Worm (Caenorhabditis elegans) whole organism, young adult: Measurements from ENCODE around the gene spp-10.

Experiments used
- C06A6.2 ChIP-seq: fragments of 200-800 bp; sonication (Bioruptor generic); conservative IDR thresholded peaks from 2 replicates; pipeline ENCODE4 v1.3.6; 2022; ENCODE audit warnings: missing genetic modification characterization, missing compliant biosample characterization
- D2030.7 ChIP-seq: fragments of 200-800 bp; sonication (Bioruptor generic); IDR thresholded peaks from 2 replicates; pipeline ENCODE4 v1.3.6; 2022; ENCODE audit warnings: missing genetic modification reagents, missing genetic modification characterization, missing compliant biosample characterization
- F10E7.11 ChIP-seq: sonication (generic microtip); optimal IDR thresholded peaks from 2 replicates; lab custom pipeline; 2017; ENCODE audit warnings: mild to moderate bottlenecking, missing genetic modification characterization, moderate library complexity, missing compliant biosample characterization
- F22D6.2 ChIP-seq: sonication (generic microtip); optimal IDR thresholded peaks from 2 replicates; lab custom pipeline; 2016; ENCODE audit warnings: mild to moderate bottlenecking, missing genetic modification characterization, missing compliant biosample characterization
- F23B12.7 ChIP-seq: sonication (generic microtip); optimal IDR thresholded peaks from 2 replicates; lab custom pipeline; 2017; ENCODE audit warnings: missing genetic modification characterization, mild to moderate bottlenecking, missing compliant biosample characterization, antibody characterized with exemption, moderate library complexity; ENCODE audit not compliant: insufficient read depth
- F37B4.10 ChIP-seq: fragments of 200-800 bp; sonication (Bioruptor generic); IDR thresholded peaks from 2 replicates; pipeline ENCODE4 v1.3.6; 2022; ENCODE audit warnings: missing genetic modification characterization, missing compliant biosample characterization
- F52B5.7 ChIP-seq: sonication (generic microtip); optimal IDR thresholded peaks from 2 replicates; lab custom pipeline; 2016; ENCODE audit warnings: mild to moderate bottlenecking, missing genetic modification characterization, missing compliant biosample characterization
- F57A8.1 ChIP-seq: fragments of 200-800 bp; sonication (Bioruptor generic); optimal IDR thresholded peaks from 2 replicates; lab custom pipeline; 2018; ENCODE audit warnings: mild to moderate bottlenecking, missing genetic modification characterization, moderate library complexity, missing compliant biosample characterization
- F57C9.4 ChIP-seq: sonication (generic microtip); optimal IDR thresholded peaks from 2 replicates; lab custom pipeline; 2017; ENCODE audit warnings: mild to moderate bottlenecking, missing genetic modification characterization, missing compliant biosample characterization
- T07F8.4 ChIP-seq: sonication (generic microtip); optimal IDR thresholded peaks from 2 replicates; lab custom pipeline; 2016; ENCODE audit warnings: mild to moderate bottlenecking, missing genetic modification characterization, moderate library complexity, missing compliant biosample characterization
- T26A5.8 ChIP-seq: sonication (generic microtip); optimal IDR thresholded peaks from 2 replicates; lab custom pipeline; 2016; ENCODE audit warnings: missing genetic modification characterization, missing compliant biosample characterization
- Y67H2A.10 ChIP-seq: fragments of 200-800 bp; sonication (Bioruptor generic); conservative IDR thresholded peaks from 2 replicates; pipeline ENCODE4 v1.3.6; 2022; ENCODE audit warnings: missing genetic modification reagents, missing genetic modification characterization, missing compliant biosample characterization
- ZK185.1 ChIP-seq: sonication (generic microtip); optimal IDR thresholded peaks from 2 replicates; lab custom pipeline; 2016; ENCODE audit warnings: mild to moderate bottlenecking, missing genetic modification characterization, missing compliant biosample characterization; ENCODE audit not compliant: poor library complexity, severe bottlenecking
- akir-1 ChIP-seq: fragments of 200-800 bp; sonication (Bioruptor generic); optimal IDR thresholded peaks from 2 replicates; lab custom pipeline; 2018; ENCODE audit warnings: mild to moderate bottlenecking, missing genetic modification characterization, moderate library complexity, missing compliant biosample characterization
- ama-1 ChIP-seq, 3 experiments: fragments of 150-350 bp in 1 of 3; sonication (generic microtip) in 2 of 3; optimal IDR thresholded peaks; 2 replicates each; lab custom pipeline; 2014 to 2018; ENCODE audit warnings: missing biosample characterization in 2 of 3, missing genetic modification characterization in 2 of 3, missing genetic modification reagents in 2 of 3
- attf-5 ChIP-seq: fragments of 200-800 bp; sonication (Bioruptor generic); optimal IDR thresholded peaks from 2 replicates; lab custom pipeline; 2018; ENCODE audit warnings: mild to moderate bottlenecking, missing genetic modification characterization, missing compliant biosample characterization
- bed-1 ChIP-seq: fragments of 200-800 bp; sonication (Bioruptor generic); IDR thresholded peaks from 2 replicates; pipeline ENCODE4 v1.3.6; 2022; ENCODE audit warnings: missing genetic modification reagents, missing genetic modification characterization, missing compliant biosample characterization
- bed-2 ChIP-seq: fragments of 200-800 bp; sonication (Bioruptor generic); IDR thresholded peaks from 2 replicates; pipeline ENCODE4 v1.3.6; 2022; ENCODE audit warnings: missing genetic modification reagents, missing genetic modification characterization, missing compliant biosample characterization
- cebp-1 ChIP-seq, 2 experiments: fragments of 200-800 bp in 1 of 2; sonication (Bioruptor generic) in 1 of 2; sonication (generic microtip) in 1 of 2; IDR thresholded peaks in 1 of 2; optimal IDR thresholded peaks in 1 of 2; 2 replicates each; pipeline versions ENCODE4 v1.3.6 to Lab custom; 2017 to 2022; ENCODE audit warnings: missing compliant biosample characterization in 2 of 2, missing genetic modification characterization in 2 of 2, mild to moderate bottlenecking in 1 of 2, missing genetic modification reagents in 1 of 2, moderate library complexity in 1 of 2
- ceh-100 ChIP-seq: fragments of 200-800 bp; sonication (Bioruptor generic); IDR thresholded peaks from 2 replicates; pipeline ENCODE4 v1.3.6; 2022; ENCODE audit warnings: missing genetic modification reagents, missing genetic modification characterization, missing compliant biosample characterization
- ceh-27 ChIP-seq: fragments of 200-800 bp; sonication (Bioruptor generic); optimal IDR thresholded peaks from 2 replicates; lab custom pipeline; 2018; ENCODE audit warnings: mild to moderate bottlenecking, missing genetic modification characterization, moderate library complexity, missing compliant biosample characterization
- ceh-40 ChIP-seq: fragments of 200-800 bp; sonication (Bioruptor generic); IDR thresholded peaks from 2 replicates; pipeline ENCODE4 v1.3.6; 2022; ENCODE audit warnings: missing genetic modification characterization, missing compliant biosample characterization
- ceh-91 ChIP-seq: fragments of 200-800 bp; sonication (Bioruptor generic); IDR thresholded peaks from 2 replicates; pipeline ENCODE4 v1.3.6; 2022; ENCODE audit warnings: missing genetic modification reagents, missing genetic modification characterization, missing compliant biosample characterization
- dpff-1 ChIP-seq: sonication (generic microtip); optimal IDR thresholded peaks from 2 replicates; lab custom pipeline; 2017; ENCODE audit warnings: mild to moderate bottlenecking, missing genetic modification characterization, missing compliant biosample characterization
- efl-1 ChIP-seq: fragments of 150-350 bp; optimal IDR thresholded peaks from 2 replicates; lab custom pipeline; 2014; ENCODE audit warnings: missing biosample characterization, missing genetic modification reagents, missing genetic modification characterization
- ets-4 ChIP-seq: fragments of 200-800 bp; sonication (Bioruptor generic); optimal IDR thresholded peaks from 2 replicates; lab custom pipeline; 2018; ENCODE audit warnings: mild to moderate bottlenecking, missing genetic modification characterization, missing compliant biosample characterization
- gei-17 ChIP-seq: fragments of 200-800 bp; sonication (Bioruptor generic); optimal IDR thresholded peaks from 2 replicates; lab custom pipeline; 2018; ENCODE audit warnings: mild to moderate bottlenecking, missing genetic modification characterization, missing compliant biosample characterization
- hlh-26 ChIP-seq: fragments of 200-800 bp; sonication (Bioruptor generic); conservative IDR thresholded peaks from 2 replicates; pipeline ENCODE4 v1.3.6; 2022; ENCODE audit warnings: missing genetic modification reagents, missing genetic modification characterization, missing compliant biosample characterization
- hsf-1 ChIP-seq: fragments of 200-800 bp; sonication (Bioruptor generic); IDR thresholded peaks from 2 replicates; pipeline ENCODE4 v1.3.6; 2022; ENCODE audit warnings: missing genetic modification reagents, missing genetic modification characterization, missing compliant biosample characterization
- let-526 ChIP-seq: fragments of 200-800 bp; sonication (Bioruptor generic); IDR thresholded peaks from 2 replicates; pipeline ENCODE4 v1.3.6; 2022; ENCODE audit warnings: missing genetic modification reagents, missing genetic modification characterization, missing compliant biosample characterization
- let-607 ChIP-seq, 2 experiments: fragments of 200-800 bp in 1 of 2; sonication (Bioruptor generic) in 1 of 2; sonication (generic microtip) in 1 of 2; optimal IDR thresholded peaks; 2 replicates each; lab custom pipeline; 2016 to 2018; ENCODE audit warnings: mild to moderate bottlenecking in 2 of 2, missing compliant biosample characterization in 2 of 2, missing genetic modification characterization in 2 of 2, moderate library complexity in 2 of 2, missing genotype in 1 of 2
- lin-40 ChIP-seq: sonication (generic microtip); optimal IDR thresholded peaks from 2 replicates; lab custom pipeline; 2016; ENCODE audit warnings: missing genetic modification characterization, mild to moderate bottlenecking, missing compliant biosample characterization, missing genotype, missing genetic modification reagents
- lin-54 ChIP-seq: fragments of 200-800 bp; sonication (Bioruptor generic); optimal IDR thresholded peaks from 2 replicates; lab custom pipeline; 2018; ENCODE audit warnings: mild to moderate bottlenecking, missing genetic modification characterization, missing compliant biosample characterization
- lir-1 ChIP-seq: fragments of 200-800 bp; sonication (Bioruptor generic); conservative IDR thresholded peaks from 2 replicates; pipeline ENCODE4 v1.3.6; 2022; ENCODE audit warnings: missing genetic modification reagents, missing genetic modification characterization, missing compliant biosample characterization
- nfya-2 ChIP-seq: fragments of 200-800 bp; sonication (Bioruptor generic); IDR thresholded peaks from 2 replicates; pipeline ENCODE4 v1.3.6; 2022; ENCODE audit warnings: missing genetic modification reagents, missing genetic modification characterization, missing compliant biosample characterization
- nhr-27 ChIP-seq: fragments of 200-800 bp; sonication (Bioruptor generic); optimal IDR thresholded peaks from 2 replicates; lab custom pipeline; 2018; ENCODE audit warnings: mild to moderate bottlenecking, missing genetic modification characterization, moderate library complexity, missing compliant biosample characterization
- pha-4 ChIP-seq: fragments of 150-350 bp; sonication (generic microtip); optimal IDR thresholded peaks from 2 replicates; lab custom pipeline; 2014; ENCODE audit warnings: missing biosample characterization, missing genetic modification reagents, missing genetic modification characterization
- repo-1 ChIP-seq: sonication (generic microtip); optimal IDR thresholded peaks from 2 replicates; lab custom pipeline; 2017; ENCODE audit warnings: mild to moderate bottlenecking, missing genetic modification characterization, missing compliant biosample characterization
- sdz-38 ChIP-seq: sonication (generic microtip); optimal IDR thresholded peaks from 2 replicates; lab custom pipeline; 2016; ENCODE audit warnings: missing genotype, missing genetic modification characterization, missing compliant biosample characterization
- snpc-4 ChIP-seq, 5 experiments: fragments of 150-350 bp in 1 of 5; sonication (generic microtip) in 4 of 5; optimal IDR thresholded peaks; 2 replicates each; lab custom pipeline; 2014 to 2018; ENCODE audit warnings: missing genetic modification characterization in 5 of 5, missing biosample characterization in 3 of 5, antibody characterized with exemption in 2 of 5, mild to moderate bottlenecking in 2 of 5, missing compliant biosample characterization in 2 of 5, missing genotype in 2 of 5, moderate library complexity in 2 of 5, missing genetic modification reagents in 1 of 5
- sptf-2 ChIP-seq: fragments of 200-800 bp; sonication (Bioruptor generic); optimal IDR thresholded peaks from 2 replicates; lab custom pipeline; 2018; ENCODE audit warnings: mild to moderate bottlenecking, missing genetic modification characterization, missing compliant biosample characterization
- tbx-9 ChIP-seq: sonication (generic microtip); optimal IDR thresholded peaks from 2 replicates; lab custom pipeline; 2016; ENCODE audit warnings: borderline replicate concordance, missing genetic modification characterization, inconsistent platforms, missing compliant biosample characterization
- tlf-1 ChIP-seq: fragments of 200-800 bp; sonication (Bioruptor generic); optimal IDR thresholded peaks from 2 replicates; lab custom pipeline; 2018; ENCODE audit warnings: mild to moderate bottlenecking, missing genetic modification characterization, missing compliant biosample characterization
- ztf-18 ChIP-seq: sonication (generic microtip); optimal IDR thresholded peaks from 2 replicates; lab custom pipeline; 2016; ENCODE audit warnings: missing genotype, mild to moderate bottlenecking, missing genetic modification characterization, missing compliant biosample characterization

spp-10 gene

DNA sequence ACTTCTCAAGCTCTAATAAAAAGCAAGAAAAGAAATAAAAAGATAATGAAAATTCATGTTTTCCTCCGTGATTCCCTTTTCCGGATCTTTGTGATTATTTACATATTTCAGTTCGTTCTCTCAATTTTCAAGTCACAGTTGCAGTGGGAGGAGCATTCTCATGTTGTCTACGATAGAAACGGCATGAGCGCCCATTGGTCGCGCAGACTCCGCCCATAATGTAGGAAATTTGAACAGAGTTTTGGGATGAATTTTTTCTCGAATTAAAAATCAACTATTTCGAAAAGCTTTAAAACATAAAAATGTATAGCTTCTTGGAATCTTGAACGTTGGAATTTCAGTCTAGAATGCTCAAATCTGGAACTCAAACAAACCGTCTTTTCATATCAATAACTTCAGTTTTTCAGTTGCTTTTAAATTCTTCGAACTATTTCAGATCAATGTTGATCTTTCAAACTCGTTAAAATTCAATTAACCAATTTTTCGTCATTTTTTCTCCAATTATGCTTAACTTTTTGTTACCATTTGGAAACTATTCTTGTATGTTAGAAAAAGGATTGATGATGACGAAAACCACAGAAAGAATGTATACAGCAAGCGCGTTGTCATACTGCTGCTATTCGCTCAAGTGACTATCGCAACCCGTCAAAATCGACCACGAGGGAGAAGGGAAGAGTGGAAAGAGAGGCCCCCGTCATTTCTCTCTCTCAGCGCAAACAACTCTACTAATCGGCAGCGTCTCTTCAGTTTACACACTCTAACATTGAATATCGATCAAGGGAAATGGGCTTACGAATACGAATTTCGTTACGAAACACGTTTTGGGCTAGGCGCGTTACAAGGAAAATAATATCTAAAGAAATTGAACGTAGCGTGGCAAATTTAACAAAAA lies 45.2 kb upstream of the spp-10 start:
- TF ChIP-seq akir-1 (GFP tag; lab: Kevin White, UChicago): no peak
- no peak for TF ChIP-seq ztf-18 (tag; lab: Kevin White, UChicago)
- TF ChIP-seq dpff-1 (tag; lab: Kevin White, UChicago): peak; percentile 34
- no peak for TF ChIP-seq F23B12.7 (tag; lab: Kevin White, UChicago)
- TF ChIP-seq ceh-27: peak; percentile 36
- no peak for TF ChIP-seq hlh-26
- peak; percentile 12 for TF ChIP-seq F22D6.2 (tag; lab: Kevin White, UChicago)
- TF ChIP-seq ceh-100 (GFP tag; lab: Robert Waterston, UW): peak; percentile 54
- no peak for TF ChIP-seq nhr-27 (tag; lab: Kevin White, UChicago)
- no peak for TF ChIP-seq sptf-2 (GFP tag; lab: Kevin White, UChicago)
- TF ChIP-seq ets-4 (GFP tag; lab: Kevin White, UChicago): peak; percentile 75
- no peak for TF ChIP-seq efl-1 (GFP tag; lab: Kevin White, UChicago)
- TF ChIP-seq lir-1 (GFP tag; lab: Robert Waterston, UW): peak; percentile 57
- peak; percentile 63 for TF ChIP-seq tlf-1 (GFP tag; lab: Kevin White, UChicago)
- TF ChIP-seq attf-5 (GFP tag; lab: Kevin White, UChicago): peak; percentile 52
- TF ChIP-seq F52B5.7 (tag; lab: Kevin White, UChicago): no peak
- TF ChIP-seq cebp-1 (GFP tag; IDR thresholded peaks at IDR 0.05; lab: Robert Waterston, UW): peak; percentile 79
- TF ChIP-seq cebp-1 (tag; optimal IDR thresholded peaks at IDR 0.05; lab: Kevin White, UChicago): peak; percentile 91
- TF ChIP-seq lin-54: peak; percentile 68
- TF ChIP-seq let-607 (tag; optimal IDR thresholded peaks at IDR 0.05; lab: Kevin White, UChicago): peak; percentile 64 to 89
- TF ChIP-seq ZK185.1 (tag; lab: Kevin White, UChicago): peak; percentile 63
- no peak for TF ChIP-seq bed-2
- TF ChIP-seq ama-1 (optimal IDR thresholded peaks at IDR 0.05; lab: Kevin White, UChicago): peak; percentile 90
- TF ChIP-seq ama-1 (GFP tag; optimal IDR thresholded peaks at IDR 0.05; lab: Kevin White, UChicago): peak; percentile 17 to 82
- no peak for TF ChIP-seq T07F8.4 (tag; lab: Kevin White, UChicago)
- TF ChIP-seq Y67H2A.10: peak; percentile 11; the same call in 1 of the 2 replicates
- TF ChIP-seq sdz-38: no peak
- peak; percentile 62; the same call in 1 of the 2 replicates for TF ChIP-seq let-526 (GFP tag; lab: Robert Waterston, UW)
- peak; percentile 10; the same call in 1 of the 2 replicates for TF ChIP-seq C06A6.2 (GFP tag; lab: Robert Waterston, UW)
- TF ChIP-seq lin-40: peak; percentile 41
- TF ChIP-seq bed-1 (GFP tag; lab: Robert Waterston, UW): no peak
- TF ChIP-seq pha-4 (tag; lab: Kevin White, UChicago): no peak
- TF ChIP-seq F10E7.11: no peak
- TF ChIP-seq ceh-40 (GFP tag; lab: Robert Waterston, UW): peak; percentile 40; the same call in 1 of the 2 replicates
- no peak for TF ChIP-seq tbx-9 (tag; lab: Kevin White, UChicago)
- no peak for TF ChIP-seq snpc-4 (GFP tag; optimal IDR thresholded peaks at IDR 0.05; lab: Kevin White, UChicago)
- peak in 3 of 4 experiments; percentile 33 to 77 (median 76) for TF ChIP-seq snpc-4 (tag; optimal IDR thresholded peaks at IDR 0.05; lab: Kevin White, UChicago)
- TF ChIP-seq gei-17 (GFP tag; lab: Kevin White, UChicago): peak; percentile 33
- TF ChIP-seq T26A5.8 (tag; lab: Kevin White, UChicago): no peak
- TF ChIP-seq F57C9.4 (tag; lab: Kevin White, UChicago): peak; percentile 52
- TF ChIP-seq ceh-91: no peak
- no peak for TF ChIP-seq F37B4.10 (GFP tag; lab: Robert Waterston, UW)
- no peak for TF ChIP-seq F57A8.1 (GFP tag; lab: Kevin White, UChicago)
- TF ChIP-seq nfya-2 (GFP tag; lab: Robert Waterston, UW): no peak
- TF ChIP-seq D2030.7 (GFP tag; lab: Robert Waterston, UW): no peak
- TF ChIP-seq hsf-1 (GFP tag; lab: Robert Waterston, UW): 0 out of 2 replicates have a peak, but pooled peaks have one; percentile 39
- TF ChIP-seq repo-1 (tag; lab: Kevin White, UChicago): no peak
